Comparison of ENCODE assay signal across 2 worm cellular contexts in the genomic region with DNA sequence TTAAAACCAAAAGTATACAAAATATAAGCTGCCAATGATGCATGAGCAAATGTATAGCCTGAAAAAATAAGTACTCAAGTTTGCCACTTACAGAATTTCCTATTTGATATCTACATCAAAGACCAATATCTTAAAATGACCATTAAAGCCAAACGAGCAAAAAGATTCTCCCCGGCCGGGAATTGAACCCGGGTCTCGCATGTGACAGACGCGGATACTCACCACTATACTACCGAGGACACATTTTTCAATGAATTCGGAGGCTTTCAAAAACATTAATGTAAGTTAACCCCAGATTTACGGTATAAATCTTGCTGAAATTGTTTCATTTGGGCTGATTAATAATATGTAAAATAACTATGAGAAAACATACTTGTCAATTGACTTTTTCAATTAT.
TF ChIP-seq lines count a peak whose summit lies in the region.

No protein-coding gene starts in this region.

TF ChIP-seq in whole organism, L4 larva, 104 proteins besides CTCF, POLR2A, EP300 and RAD21 (continued from another document):
- TF ChIP-seq lir-3 (tag; optimal IDR thresholded peaks at IDR 0.05; lab: Kevin White, UChicago) (no peak), mxl-3 (GFP tag; optimal IDR thresholded peaks at IDR 0.05; lab: Kevin White, UChicago) (no peak), mxl-2 (GFP tag; conservative IDR thresholded peaks at IDR 0.05; lab: Robert Waterston, UW) (no peak), lin-39 (tag; optimal IDR thresholded peaks at IDR 0.05; lab: Kevin White, UChicago) (no peak), duxl-1 (tag; optimal IDR thresholded peaks at IDR 0.05; lab: Kevin White, UChicago; ENCODE audit: poor library complexity) (no peak), F37D6.2 (tag; optimal IDR thresholded peaks at IDR 0.05; lab: Kevin White, UChicago) (no peak), pqm-1 (tag; optimal IDR thresholded peaks at IDR 0.05; lab: Kevin White, UChicago) (no peak), nhr-42 (GFP tag; IDR thresholded peaks at IDR 0.05; lab: Robert Waterston, UW) (no peak), zag-1 (tag; optimal IDR thresholded peaks at IDR 0.05; lab: Kevin White, UChicago) (no peak), egl-43 (GFP tag; IDR thresholded peaks at IDR 0.05; lab: Robert Waterston, UW) (peak; percentile 58), aly-2 (tag; optimal IDR thresholded peaks at IDR 0.05; lab: Kevin White, UChicago) (no peak), hlh-30 (tag; optimal IDR thresholded peaks at IDR 0.05; lab: Kevin White, UChicago; ENCODE audit: insufficient read depth) (peak; percentile 66), sdz-12 (GFP tag; optimal IDR thresholded peaks at IDR 0.05; lab: Kevin White, UChicago) (no peak), zfp-2 (tag; optimal IDR thresholded peaks at IDR 0.05; lab: Kevin White, UChicago) (no peak), nhr-77 (tag; optimal IDR thresholded peaks at IDR 0.05; lab: Kevin White, UChicago) (no peak), daf-12 (tag; optimal IDR thresholded peaks at IDR 0.05; lab: Kevin White, UChicago) (no peak), nhr-111 (GFP tag; optimal IDR thresholded peaks at IDR 0.05; lab: Kevin White, UChicago) (no peak), nhr-28 (tag; optimal IDR thresholded peaks at IDR 0.05; lab: Kevin White, UChicago) (no peak), daf-8 (GFP tag; IDR thresholded peaks at IDR 0.05; lab: Robert Waterston, UW) (no peak), lin-13 (GFP tag; optimal IDR thresholded peaks at IDR 0.05; lab: Kevin White, UChicago) (no peak), ceh-82 (tag; optimal IDR thresholded peaks at IDR 0.05; lab: Kevin White, UChicago) (no peak), lin-38 (GFP tag; IDR thresholded peaks at IDR 0.05; lab: Robert Waterston, UW) (peak; percentile 5; the same call in 1 of the 2 replicates), ces-1 (GFP tag; optimal IDR thresholded peaks at IDR 0.05; lab: Kevin White, UChicago) (no peak), ceh-32 (tag; optimal IDR thresholded peaks at IDR 0.05; lab: Kevin White, UChicago; ENCODE audit: poor library complexity) (no peak), Y5F2A.4 (GFP tag; optimal IDR thresholded peaks at IDR 0.05; lab: Kevin White, UChicago) (no peak), F10B5.3 (tag; optimal IDR thresholded peaks at IDR 0.05; lab: Kevin White, UChicago) (no peak), madf-9 (GFP tag; conservative IDR thresholded peaks at IDR 0.05; lab: Robert Waterston, UW) (peak; percentile 32; the same call in 1 of the 2 replicates), zfp-3 (GFP tag; conservative IDR thresholded peaks at IDR 0.05; lab: Robert Waterston, UW) (no peak), mep-1 (tag; optimal IDR thresholded peaks at IDR 0.05; lab: Kevin White, UChicago) (no peak), nhr-10 (tag; optimal IDR thresholded peaks at IDR 0.05; lab: Kevin White, UChicago) (no peak), fkh-10 (GFP tag; optimal IDR thresholded peaks at IDR 0.05; lab: Kevin White, UChicago) (no peak), lin-15B (tag; optimal IDR thresholded peaks at IDR 0.05; lab: Kevin White, UChicago) (no peak), Y48G9A.11 (GFP tag; IDR thresholded peaks at IDR 0.05; lab: Robert Waterston, UW) (no peak), ceh-28 (tag; optimal IDR thresholded peaks at IDR 0.05; lab: Kevin White, UChicago) (no peak), ceh-20 (GFP tag; IDR thresholded peaks at IDR 0.05; lab: Robert Waterston, UW) (0 out of 2 replicates have a peak, but pooled peaks have one; percentile 8), F26F4.8 (GFP tag; conservative IDR thresholded peaks at IDR 0.05; lab: Robert Waterston, UW) (0 out of 2 replicates have a peak, but pooled peaks have one; percentile 46), T26A8.4 (GFP tag; IDR thresholded peaks at IDR 0.05; lab: Robert Waterston, UW) (no peak), ztf-11 (tag; optimal IDR thresholded peaks at IDR 0.05; lab: Kevin White, UChicago) (no peak), dpl-1 (GFP tag; optimal IDR thresholded peaks at IDR 0.05; lab: Kevin White, UChicago) (no peak), ztf-7 (tag; optimal IDR thresholded peaks at IDR 0.05; lab: Kevin White, UChicago) (no peak), lin-1 (GFP tag; IDR thresholded peaks at IDR 0.05; lab: Robert Waterston, UW) (no peak), dve-1 (tag; optimal IDR thresholded peaks at IDR 0.05; lab: Kevin White, UChicago; ENCODE audit: insufficient read depth) (peak; percentile 5), daf-16 (GFP tag; optimal IDR thresholded peaks at IDR 0.05; lab: Kevin White, UChicago) (peak in 1 of 2 experiments; percentile 29), daf-16 (tag; optimal IDR thresholded peaks at IDR 0.05; lab: Kevin White, UChicago) (no peak), snpc-4 (tag; optimal IDR thresholded peaks at IDR 0.05; lab: Kevin White, UChicago) (no peak), hlh-11 (tag; optimal IDR thresholded peaks at IDR 0.05; lab: Kevin White, UChicago) (no peak), T20F7.1 (GFP tag; optimal IDR thresholded peaks at IDR 0.05; lab: Kevin White, UChicago) (no peak), dmd-6 (GFP tag; IDR thresholded peaks at IDR 0.05; lab: Robert Waterston, UW) (peak; percentile 11; the same call in 1 of the 2 replicates), lim-7 (GFP tag; IDR thresholded peaks at IDR 0.05; lab: Robert Waterston, UW) (peak; percentile 70), nhr-11 (tag; optimal IDR thresholded peaks at IDR 0.05; lab: Kevin White, UChicago) (no peak), ceh-44 (GFP tag; IDR thresholded peaks at IDR 0.05; lab: Robert Waterston, UW) (0 out of 2 replicates have a peak, but pooled peaks have one; percentile 8), nhr-6 (tag; optimal IDR thresholded peaks at IDR 0.05; lab: Kevin White, UChicago) (no peak), unc-39 (tag; optimal IDR thresholded peaks at IDR 0.05; lab: Kevin White, UChicago) (no peak), tag-97 (GFP tag; IDR thresholded peaks at IDR 0.05; lab: Robert Waterston, UW) (no peak), nhr-76 (tag; optimal IDR thresholded peaks at IDR 0.05; lab: Kevin White, UChicago) (no peak), egl-27 (tag; optimal IDR thresholded peaks at IDR 0.05; lab: Kevin White, UChicago) (no peak), snpc-1.2 (GFP tag; IDR thresholded peaks at IDR 0.05; lab: Robert Waterston, UW) (no peak; the same call in 1 of the 2 replicates), zip-2 (tag; optimal IDR thresholded peaks at IDR 0.05; lab: Kevin White, UChicago) (no peak), jun-1 (tag; optimal IDR thresholded peaks at IDR 0.05; lab: Kevin White, UChicago) (no peak)

TF ChIP-seq in whole organism, young adult, 124 proteins besides CTCF, POLR2A, EP300 and RAD21 (continued from another document):
- TF ChIP-seq ama-1 (optimal IDR thresholded peaks at IDR 0.05; lab: Kevin White, UChicago) (no peak), ama-1 (GFP tag; optimal IDR thresholded peaks at IDR 0.05; lab: Kevin White, UChicago) (peak in 1 of 2 experiments; percentile 56), zfh-2 (GFP tag; conservative IDR thresholded peaks at IDR 0.05; lab: Robert Waterston, UW) (no peak), atf-7 (tag; optimal IDR thresholded peaks at IDR 0.05; lab: Kevin White, UChicago) (no peak), F39B2.1 (GFP tag; IDR thresholded peaks at IDR 0.05; lab: Robert Waterston, UW) (no peak), bed-1 (GFP tag; IDR thresholded peaks at IDR 0.05; lab: Robert Waterston, UW) (no peak), F22D6.2 (tag; optimal IDR thresholded peaks at IDR 0.05; lab: Kevin White, UChicago) (no peak), Y95B8A.8 (GFP tag; IDR thresholded peaks at IDR 0.05; lab: Robert Waterston, UW) (no peak), D2030.7 (GFP tag; IDR thresholded peaks at IDR 0.05; lab: Robert Waterston, UW) (peak; percentile 81), rec-8 (tag; optimal IDR thresholded peaks at IDR 0.05; lab: Kevin White, UChicago) (no peak), snpc-3.4 (tag; optimal IDR thresholded peaks at IDR 0.05; lab: Kevin White, UChicago) (peak; percentile 25), ekl-4 (GFP tag; IDR thresholded peaks at IDR 0.05; lab: Robert Waterston, UW) (no peak), aptf-3 (GFP tag; IDR thresholded peaks at IDR 0.05; lab: Robert Waterston, UW) (no peak), ztf-3 (GFP tag; optimal IDR thresholded peaks at IDR 0.05; lab: Kevin White, UChicago) (no peak), lin-26 (GFP tag; IDR thresholded peaks at IDR 0.05; lab: Robert Waterston, UW) (peak; percentile 67), rpc-1 (optimal IDR thresholded peaks at IDR 0.05; lab: Kevin White, UChicago) (peak; percentile 63), rpc-1 (tag; optimal IDR thresholded peaks at IDR 0.05; lab: Kevin White, UChicago) (peak; percentile 89), Y53F4B.3 (GFP tag; IDR thresholded peaks at IDR 0.05; lab: Robert Waterston, UW) (no peak), C06A6.2 (GFP tag; conservative IDR thresholded peaks at IDR 0.05; lab: Robert Waterston, UW) (no peak), attf-5 (GFP tag; optimal IDR thresholded peaks at IDR 0.05; lab: Kevin White, UChicago) (no peak), snpc-4 (GFP tag; optimal IDR thresholded peaks at IDR 0.05; lab: Kevin White, UChicago) (no peak), snpc-4 (tag; optimal IDR thresholded peaks at IDR 0.05; lab: Kevin White, UChicago) (peak in 3 of 4 experiments; percentile 12 to 51 (median 33)), mxl-1 (tag; optimal IDR thresholded peaks at IDR 0.05; lab: Kevin White, UChicago) (peak; percentile 48), F57C9.4 (tag; optimal IDR thresholded peaks at IDR 0.05; lab: Kevin White, UChicago) (no peak)
TF ChIP-seq in whole organism, young adult: peak in this region for 20.
